Worm (Caenorhabditis elegans) whole organism, L3 larva: ENCODE results near the gene C54F6.5.

Source experiments
- ceh-82 ChIP-seq: fragments of 150-350 bp; optimal IDR thresholded peaks from 2 replicates; lab custom pipeline; 2014; ENCODE audit warnings: missing biosample characterization, missing genetic modification characterization
- elt-3 ChIP-seq, 3 experiments: fragments of 150-350 bp in 1 of 3; sonication (generic microtip) in 2 of 3; optimal IDR thresholded peaks; 2 replicates in 2 of 3; 4 replicates in 1 of 3; lab custom pipeline; 2014 to 2017; ENCODE audit warnings: missing biosample characterization in 3 of 3, missing genetic modification characterization in 3 of 3
- fkh-10 ChIP-seq: sonication (generic microtip); optimal IDR thresholded peaks from 2 replicates; lab custom pipeline; 2017; ENCODE audit warnings: missing biosample characterization, missing genetic modification reagents, missing genetic modification characterization
- unc-62 ChIP-seq: fragments of 150-350 bp; sonication (generic microtip); optimal IDR thresholded peaks from 4 replicates; lab custom pipeline; 2014; ENCODE audit warnings: missing biosample characterization, missing genetic modification reagents, missing genetic modification characterization

- TF ChIP-seq ceh-82 (no peak), unc-62 (GFP tag; lab: Kevin White, UChicago) (no peak), fkh-10 (GFP tag; lab: Kevin White, UChicago) (no peak), elt-3 (tag; optimal IDR thresholded peaks at IDR 0.05; lab: Kevin White, UChicago) (no peak)
Observed at ce11 chrV:7520077-7520476, 8.8 kb upstream of the C54F6.5 start, which contains the start of gene srb-19.
